Worm (Caenorhabditis elegans) whole organism, L4 larva: Measurements from ENCODE around the gene C03A3.9.
A peak's percentile ranks its signal among the peaks of the same experiment; 100 is the strongest.

ENCODE experiments used
- F26F4.8 ChIP-seq: fragments of 200-800 bp; sonication (Bioruptor generic); conservative IDR thresholded peaks from 2 replicates; pipeline ENCODE4 v1.3.6; 2022; ENCODE audit warnings: missing genetic modification characterization, missing compliant biosample characterization
- F49E8.2 ChIP-seq: sonication (generic microtip); optimal IDR thresholded peaks from 2 replicates; lab custom pipeline; 2016; ENCODE audit warnings: missing compliant biosample characterization, mild to moderate bottlenecking, missing genetic modification characterization, borderline replicate concordance
- R02D3.7 ChIP-seq: fragments of 150-350 bp; sonication (generic microtip); optimal IDR thresholded peaks from 3 replicates; lab custom pipeline; 2014; ENCODE audit warnings: missing biosample characterization, missing genetic modification characterization
- T26A8.4 ChIP-seq: fragments of 200-800 bp; sonication (Bioruptor generic); IDR thresholded peaks from 2 replicates; pipeline ENCODE4 v1.3.6; 2022; ENCODE audit warnings: missing genetic modification characterization, missing compliant biosample characterization
- Y48G9A.11 ChIP-seq: fragments of 200-800 bp; sonication (Bioruptor generic); IDR thresholded peaks from 2 replicates; pipeline ENCODE4 v1.3.6; 2022; ENCODE audit warnings: missing genetic modification reagents, missing genetic modification characterization, missing compliant biosample characterization
- ceh-20 ChIP-seq: fragments of 200-800 bp; sonication (Bioruptor generic); IDR thresholded peaks from 2 replicates; pipeline ENCODE4 v1.3.6; 2022; ENCODE audit warnings: missing genetic modification reagents, missing genetic modification characterization, missing compliant biosample characterization
- ceh-28 ChIP-seq: fragments of 150-350 bp; optimal IDR thresholded peaks from 2 replicates; lab custom pipeline; 2014; ENCODE audit warnings: missing biosample characterization, missing genetic modification reagents, missing genetic modification characterization
- ceh-32 ChIP-seq: sonication (generic microtip); optimal IDR thresholded peaks from 2 replicates; lab custom pipeline; 2016; ENCODE audit warnings: mild to moderate bottlenecking, missing genetic modification characterization, missing compliant biosample characterization; ENCODE audit not compliant: poor library complexity
- ceh-82 ChIP-seq: sonication (generic microtip); optimal IDR thresholded peaks from 2 replicates; lab custom pipeline; 2017; ENCODE audit warnings: missing biosample characterization, missing genetic modification characterization
- ctbp-1 ChIP-seq: fragments of 200-800 bp; sonication (Bioruptor generic); IDR thresholded peaks from 2 replicates; pipeline ENCODE4 v1.3.6; 2022; ENCODE audit warnings: missing genetic modification reagents, missing genetic modification characterization, missing compliant biosample characterization
- daf-16 ChIP-seq, 3 experiments: sonication (generic microtip); optimal IDR thresholded peaks; 2 replicates each; lab custom pipeline; 2016 to 2017; ENCODE audit warnings: missing genetic modification characterization in 3 of 3, missing genetic modification reagents in 3 of 3, mild to moderate bottlenecking in 2 of 3, missing compliant biosample characterization in 2 of 3, missing biosample characterization in 1 of 3, moderate library complexity in 1 of 3
- daf-19 ChIP-seq: fragments of 200-800 bp; sonication (Bioruptor generic); conservative IDR thresholded peaks from 2 replicates; pipeline ENCODE4 v1.3.6; 2022; ENCODE audit warnings: missing genetic modification characterization, missing compliant biosample characterization
- dmd-6 ChIP-seq: fragments of 200-800 bp; sonication (Bioruptor generic); IDR thresholded peaks from 2 replicates; pipeline ENCODE4 v1.3.6; 2022; ENCODE audit warnings: missing genetic modification reagents, missing genetic modification characterization, missing compliant biosample characterization
- dmd-8 ChIP-seq: fragments of 200-800 bp; sonication (Bioruptor generic); IDR thresholded peaks from 2 replicates; pipeline ENCODE4 v1.3.6; 2022; ENCODE audit warnings: missing genetic modification characterization, missing compliant biosample characterization
- dmd-9 ChIP-seq: fragments of 200-800 bp; sonication (Bioruptor generic); IDR thresholded peaks from 2 replicates; pipeline ENCODE4 v1.3.6; 2022; ENCODE audit warnings: missing genetic modification reagents, missing genetic modification characterization, missing compliant biosample characterization
- dve-1 ChIP-seq: sonication (generic microtip); optimal IDR thresholded peaks from 2 replicates; lab custom pipeline; 2017; ENCODE audit warnings: antibody characterized with exemption, mild to moderate bottlenecking, missing genetic modification characterization, missing compliant biosample characterization; ENCODE audit not compliant: insufficient read depth
- fos-1 ChIP-seq: fragments of 150-350 bp; optimal IDR thresholded peaks from 2 replicates; lab custom pipeline; 2014; ENCODE audit warnings: missing biosample characterization, missing genetic modification characterization
- hif-1 ChIP-seq, 2 experiments: sonication (generic microtip); optimal IDR thresholded peaks; 2 replicates each; lab custom pipeline; 2016 to 2017; ENCODE audit warnings: missing compliant biosample characterization in 2 of 2, missing genetic modification characterization in 2 of 2, missing genetic modification reagents in 2 of 2, missing genotype in 2 of 2, mild to moderate bottlenecking in 1 of 2
- hlh-11 ChIP-seq: fragments of 200-800 bp; sonication (Bioruptor generic); optimal IDR thresholded peaks from 2 replicates; lab custom pipeline; 2018; ENCODE audit warnings: mild to moderate bottlenecking, missing genetic modification characterization, missing compliant biosample characterization
- hlh-30 ChIP-seq: sonication (generic microtip); optimal IDR thresholded peaks from 2 replicates; lab custom pipeline; 2017; ENCODE audit warnings: antibody characterized with exemption, mild to moderate bottlenecking, missing genetic modification characterization, missing compliant biosample characterization; ENCODE audit not compliant: insufficient read depth
- lim-7 ChIP-seq: fragments of 200-800 bp; sonication (Bioruptor generic); IDR thresholded peaks from 2 replicates; pipeline ENCODE4 v1.3.6; 2022; ENCODE audit warnings: missing genetic modification characterization, missing compliant biosample characterization
- lin-13 ChIP-seq: fragments of 150-350 bp; optimal IDR thresholded peaks from 2 replicates; lab custom pipeline; 2014; ENCODE audit warnings: missing biosample characterization, missing genetic modification reagents, missing genetic modification characterization
- lin-29 ChIP-seq: fragments of 200-800 bp; sonication (Bioruptor generic); IDR thresholded peaks from 2 replicates; pipeline ENCODE4 v1.3.6; 2022; ENCODE audit warnings: missing genetic modification reagents, missing genetic modification characterization, missing compliant biosample characterization
- lin-38 ChIP-seq: fragments of 200-800 bp; sonication (Bioruptor generic); IDR thresholded peaks from 2 replicates; pipeline ENCODE4 v1.3.6; 2022; ENCODE audit warnings: missing genetic modification reagents, missing genetic modification characterization, missing compliant biosample characterization
- lin-39 ChIP-seq: fragments of 150-350 bp; optimal IDR thresholded peaks from 2 replicates; lab custom pipeline; 2014; ENCODE audit warnings: missing biosample characterization, missing genetic modification reagents, missing genetic modification characterization
- madf-9 ChIP-seq: fragments of 200-800 bp; sonication (Bioruptor generic); conservative IDR thresholded peaks from 2 replicates; pipeline ENCODE4 v1.3.6; 2022; ENCODE audit warnings: missing genetic modification reagents, missing genetic modification characterization, missing compliant biosample characterization
- mdl-1 ChIP-seq, 2 experiments: fragments of 150-350 bp in 1 of 2; sonication (generic microtip) in 1 of 2; optimal IDR thresholded peaks; 2 replicates each; lab custom pipeline; 2014 to 2017; ENCODE audit warnings: missing biosample characterization in 2 of 2, missing genetic modification characterization in 2 of 2
- mdt-29 ChIP-seq: fragments of 200-800 bp; sonication (Bioruptor generic); IDR thresholded peaks from 2 replicates; pipeline ENCODE4 v1.3.6; 2022; ENCODE audit warnings: missing genetic modification reagents, missing genetic modification characterization, missing compliant biosample characterization
- mep-1 ChIP-seq: fragments of 150-350 bp; sonication (generic microtip); optimal IDR thresholded peaks from 3 replicates; lab custom pipeline; 2014; ENCODE audit warnings: missing biosample characterization, missing genetic modification characterization
- mxl-2 ChIP-seq: fragments of 200-800 bp; sonication (Bioruptor generic); conservative IDR thresholded peaks from 2 replicates; pipeline ENCODE4 v1.3.6; 2022; ENCODE audit warnings: missing genetic modification reagents, missing genetic modification characterization, missing compliant biosample characterization
- nhr-237 ChIP-seq: sonication (generic microtip); optimal IDR thresholded peaks from 2 replicates; lab custom pipeline; 2017; ENCODE audit warnings: missing biosample characterization, missing genetic modification characterization
- nhr-25 ChIP-seq: sonication (generic microtip); optimal IDR thresholded peaks from 2 replicates; lab custom pipeline; 2017; ENCODE audit warnings: missing genetic modification characterization, mild to moderate bottlenecking, missing compliant biosample characterization, antibody characterized with exemption, moderate library complexity, borderline replicate concordance; ENCODE audit not compliant: insufficient read depth
- nhr-28 ChIP-seq: fragments of 150-350 bp; optimal IDR thresholded peaks from 2 replicates; lab custom pipeline; 2014; ENCODE audit warnings: missing biosample characterization, missing genetic modification characterization
- nhr-42 ChIP-seq: fragments of 200-800 bp; sonication (Bioruptor generic); IDR thresholded peaks from 2 replicates; pipeline ENCODE4 v1.3.6; 2022; ENCODE audit warnings: missing genetic modification characterization, missing compliant biosample characterization
- nhr-77 ChIP-seq: fragments of 150-350 bp; optimal IDR thresholded peaks from 2 replicates; lab custom pipeline; 2014; ENCODE audit warnings: missing biosample characterization, missing genetic modification characterization
- php-3 ChIP-seq: fragments of 200-800 bp; sonication (Bioruptor generic); IDR thresholded peaks from 2 replicates; pipeline ENCODE4 v1.3.6; 2022; ENCODE audit warnings: missing genetic modification reagents, missing genetic modification characterization, missing compliant biosample characterization
- pqm-1 ChIP-seq: sonication (generic microtip); optimal IDR thresholded peaks from 2 replicates; lab custom pipeline; 2017; ENCODE audit warnings: missing biosample characterization, missing genetic modification characterization
- skn-1 ChIP-seq: fragments of 150-350 bp; optimal IDR thresholded peaks from 2 replicates; lab custom pipeline; 2014; ENCODE audit warnings: missing biosample characterization, missing genetic modification characterization
- snpc-1.2 ChIP-seq: fragments of 200-800 bp; sonication (Bioruptor generic); IDR thresholded peaks from 2 replicates; pipeline ENCODE4 v1.3.6; 2022; ENCODE audit warnings: missing genetic modification reagents, missing genetic modification characterization, missing compliant biosample characterization
- tag-97 ChIP-seq: fragments of 200-800 bp; sonication (Bioruptor generic); IDR thresholded peaks from 2 replicates; pipeline ENCODE4 v1.3.6; 2022; ENCODE audit warnings: missing genetic modification characterization, missing compliant biosample characterization
- unc-39 ChIP-seq: sonication (generic microtip); optimal IDR thresholded peaks from 2 replicates; lab custom pipeline; 2017; ENCODE audit warnings: missing biosample characterization, missing genetic modification characterization
- vab-7 ChIP-seq: fragments of 200-800 bp; sonication (Bioruptor generic); IDR thresholded peaks from 2 replicates; pipeline ENCODE4 v1.3.6; 2022; ENCODE audit warnings: missing genetic modification reagents, missing genetic modification characterization, missing compliant biosample characterization
- zag-1 ChIP-seq: fragments of 150-350 bp; optimal IDR thresholded peaks from 2 replicates; lab custom pipeline; 2014; ENCODE audit warnings: missing biosample characterization, missing genetic modification characterization
- zfp-2 ChIP-seq: sonication (generic microtip); optimal IDR thresholded peaks from 2 replicates; lab custom pipeline; 2016; ENCODE audit warnings: mild to moderate bottlenecking, missing genetic modification characterization, missing compliant biosample characterization
- zfp-3 ChIP-seq: fragments of 200-800 bp; sonication (Bioruptor generic); conservative IDR thresholded peaks from 2 replicates; pipeline ENCODE4 v1.3.6; 2022; ENCODE audit warnings: missing genetic modification reagents, missing genetic modification characterization, missing compliant biosample characterization
- zip-2 ChIP-seq: fragments of 150-350 bp; optimal IDR thresholded peaks from 2 replicates; lab custom pipeline; 2014; ENCODE audit warnings: missing biosample characterization, missing genetic modification characterization
- ztf-7 ChIP-seq: fragments of 150-350 bp; optimal IDR thresholded peaks from 2 replicates; lab custom pipeline; 2014; ENCODE audit warnings: missing biosample characterization, missing genetic modification characterization

The C03A3.9 gene

ce11 chrX:11250983-11251382 is 15.8 kb upstream of the C03A3.9 start:
- TF ChIP-seq mdt-29 (GFP tag; lab: Robert Waterston, UW) (no peak), fos-1 (tag; lab: Kevin White, UChicago) (no peak), mxl-2 (GFP tag; lab: Robert Waterston, UW) (no peak), ctbp-1 (GFP tag; lab: Robert Waterston, UW) (no peak), mep-1 (no peak), pqm-1 (tag; lab: Kevin White, UChicago) (peak; percentile 13), nhr-42 (GFP tag; lab: Robert Waterston, UW) (no peak), nhr-28 (tag; lab: Kevin White, UChicago) (peak; percentile 30), F26F4.8 (GFP tag; lab: Robert Waterston, UW) (no peak), snpc-1.2 (GFP tag; lab: Robert Waterston, UW) (no peak), skn-1 (tag; lab: Kevin White, UChicago) (no peak), zag-1 (tag; lab: Kevin White, UChicago) (no peak), nhr-77 (tag; lab: Kevin White, UChicago) (no peak), daf-16 (GFP tag; optimal IDR thresholded peaks at IDR 0.05; lab: Kevin White, UChicago) (no peak), daf-16 (tag; optimal IDR thresholded peaks at IDR 0.05; lab: Kevin White, UChicago) (peak; percentile 40), ztf-7 (tag; lab: Kevin White, UChicago) (no peak), R02D3.7 (tag; lab: Kevin White, UChicago) (no peak), T26A8.4 (GFP tag; lab: Robert Waterston, UW) (no peak), nhr-237 (tag; lab: Kevin White, UChicago) (no peak), nhr-25 (tag; lab: Kevin White, UChicago) (no peak), zfp-3 (GFP tag; lab: Robert Waterston, UW) (no peak), tag-97 (no peak)

ce11 chrX:11251928-11252327 is 14.9 kb upstream of the C03A3.9 start:
- 0 out of 2 replicates have a peak, but pooled peaks have one; percentile 23 for TF ChIP-seq php-3 (GFP tag; lab: Robert Waterston, UW)
- TF ChIP-seq lin-39 (tag; lab: Kevin White, UChicago): no peak
- peak; percentile 82 for TF ChIP-seq pqm-1 (tag; lab: Kevin White, UChicago)
- no peak for TF ChIP-seq vab-7 (GFP tag; lab: Robert Waterston, UW)
- TF ChIP-seq dve-1 (tag; lab: Kevin White, UChicago): no peak
- no peak for TF ChIP-seq ceh-32 (tag; lab: Kevin White, UChicago)
- TF ChIP-seq ceh-20 (GFP tag; lab: Robert Waterston, UW): no peak
- TF ChIP-seq tag-97: no peak
- no peak for TF ChIP-seq ceh-82 (tag; lab: Kevin White, UChicago)
- TF ChIP-seq nhr-28 (tag; lab: Kevin White, UChicago): peak; percentile 13
- TF ChIP-seq lim-7 (GFP tag; lab: Robert Waterston, UW): no peak
- no peak for TF ChIP-seq daf-19 (GFP tag; lab: Robert Waterston, UW)
- TF ChIP-seq daf-16 (GFP tag; optimal IDR thresholded peaks at IDR 0.05; lab: Kevin White, UChicago): no peak
- TF ChIP-seq daf-16 (tag; optimal IDR thresholded peaks at IDR 0.05; lab: Kevin White, UChicago): peak; percentile 40
- TF ChIP-seq dmd-6: peak; percentile 52; the same call in 1 of the 2 replicates

ce11 chrX:11252429-11252828 is 14.4 kb upstream of the C03A3.9 start:
- TF ChIP-seq Y48G9A.11 (no peak), ctbp-1 (GFP tag; lab: Robert Waterston, UW) (peak; percentile 62), zfp-2 (tag; lab: Kevin White, UChicago) (peak; percentile 5), hlh-30 (peak; percentile 50), daf-19 (GFP tag; lab: Robert Waterston, UW) (peak; percentile 83), F49E8.2 (tag; lab: Kevin White, UChicago) (no peak), hlh-11 (tag; lab: Kevin White, UChicago) (peak; percentile 48), lin-29 (GFP tag; lab: Robert Waterston, UW) (no peak), unc-39 (tag; lab: Kevin White, UChicago) (no peak), madf-9 (GFP tag; lab: Robert Waterston, UW) (peak; percentile 68), lin-38 (GFP tag; lab: Robert Waterston, UW) (peak; percentile 76), zip-2 (tag; lab: Kevin White, UChicago) (peak; percentile 72), hif-1 (tag; optimal IDR thresholded peaks at IDR 0.05; lab: Kevin White, UChicago) (peak in 1 of 2 experiments; percentile 47), mdl-1 (tag; optimal IDR thresholded peaks at IDR 0.05; lab: Kevin White, UChicago) (peak in 1 of 2 experiments; percentile 16), ceh-28 (tag; lab: Kevin White, UChicago) (no peak), lin-13 (GFP tag; lab: Kevin White, UChicago) (peak; percentile 44), dmd-9 (no peak), dmd-8 (GFP tag; lab: Robert Waterston, UW) (no peak)
